Fruit fly (Drosophila melanogaster): ENCODE results near the gene CG3625.

CG3625 gene

dm6 chr2L:305198-305597 is 13.6 kb upstream of the CG3625 start:
- TF ChIP-seq tj (GFP tag; optimal IDR thresholded peaks at IDR 0.05) = peak; percentile 92
- no peak for TF ChIP-seq CG5204 (GFP tag; optimal IDR thresholded peaks at IDR 0.05)
- TF ChIP-seq Mnt (GFP tag; optimal IDR thresholded peaks at IDR 0.05) = no peak
- TF ChIP-seq ovo (GFP tag; optimal IDR thresholded peaks at IDR 0.05) = no peak
- no peak for TF ChIP-seq cic (GFP tag; optimal IDR thresholded peaks at IDR 0.05)

dm6 chr2L:303306-303962 is 11.8 kb upstream of the CG3625 start:
- TF ChIP-seq tj (GFP tag; optimal IDR thresholded peaks at IDR 0.05) (peak; percentile 66), kay (GFP tag; ENCODE audit: borderline replicate concordance) (peak; percentile 94), Hr96 (GFP tag; optimal IDR thresholded peaks at IDR 0.05) (no peak)

dm6 chr2L:300877-301706 is 9.5 kb upstream of the CG3625 start:
- TF ChIP-seq pad (GFP tag; optimal IDR thresholded peaks at IDR 0.05) = peak; percentile 55
- peak; percentile 64 for TF ChIP-seq cic (GFP tag; optimal IDR thresholded peaks at IDR 0.05)
- TF ChIP-seq toe (GFP tag; optimal IDR thresholded peaks at IDR 0.05) = no peak
- no peak for TF ChIP-seq CG11617 (GFP tag; optimal IDR thresholded peaks at IDR 0.05)
- TF ChIP-seq Crg-1 (GFP tag; optimal IDR thresholded peaks at IDR 0.05) = no peak
- TF ChIP-seq cnc (optimal IDR thresholded peaks at IDR 0.05) = no peak
- TF ChIP-seq CG5204 (GFP tag; optimal IDR thresholded peaks at IDR 0.05) = no peak

- TF ChIP-seq CG1620 (GFP tag; optimal IDR thresholded peaks at IDR 0.05) (no peak), Mnt (GFP tag; optimal IDR thresholded peaks at IDR 0.05) (no peak), cic (GFP tag; optimal IDR thresholded peaks at IDR 0.05) (no peak), CG7045 (GFP tag; optimal IDR thresholded peaks at IDR 0.05) (no peak), toe (GFP tag; optimal IDR thresholded peaks at IDR 0.05) (no peak), tj (GFP tag; optimal IDR thresholded peaks at IDR 0.05) (no peak), kay (GFP tag; ENCODE audit: borderline replicate concordance) (no peak), pad (GFP tag; optimal IDR thresholded peaks at IDR 0.05) (no peak), CG5204 (GFP tag; optimal IDR thresholded peaks at IDR 0.05) (no peak)
These were observed 8.4 kb upstream of the CG3625 start for dm6 chr2L:300006-300405.

dm6 chr2L:299038-299437 is 7.4 kb upstream of the CG3625 start:
- TF ChIP-seq bab1 (GFP tag; optimal IDR thresholded peaks at IDR 0.05) (no peak), cic (GFP tag; optimal IDR thresholded peaks at IDR 0.05) (no peak), Hr96 (GFP tag; optimal IDR thresholded peaks at IDR 0.05) (no peak), CG5204 (GFP tag; optimal IDR thresholded peaks at IDR 0.05) (no peak), cnc (optimal IDR thresholded peaks at IDR 0.05) (no peak), Mnt (GFP tag; optimal IDR thresholded peaks at IDR 0.05) (no peak), CG1620 (GFP tag; optimal IDR thresholded peaks at IDR 0.05) (no peak), CG7045 (GFP tag; optimal IDR thresholded peaks at IDR 0.05) (no peak), CG14711 (tag; optimal IDR thresholded peaks at IDR 0.05) (no peak)

- TF ChIP-seq CG12768 (GFP tag; optimal IDR thresholded peaks at IDR 0.05) (no peak), tj (GFP tag; optimal IDR thresholded peaks at IDR 0.05) (peak; percentile 16), CG11617 (GFP tag; optimal IDR thresholded peaks at IDR 0.05) (no peak), cic (GFP tag; optimal IDR thresholded peaks at IDR 0.05) (peak; percentile 32)
These were observed 6.7 kb upstream of the CG3625 start for dm6 chr2L:298285-298644.

- TF ChIP-seq Hr96 (GFP tag; optimal IDR thresholded peaks at IDR 0.05) (peak; percentile 97), CG33017 (tag; optimal IDR thresholded peaks at IDR 0.05) (peak; percentile 93), Clk (GFP tag; optimal IDR thresholded peaks at IDR 0.05) (peak; percentile 94), kay (GFP tag; ENCODE audit: borderline replicate concordance) (no peak), CG1620 (GFP tag; optimal IDR thresholded peaks at IDR 0.05) (peak; percentile 99), bab1 (GFP tag; optimal IDR thresholded peaks at IDR 0.05) (peak; percentile 86), CG14711 (tag; optimal IDR thresholded peaks at IDR 0.05) (peak; percentile 94), Crg-1 (GFP tag; optimal IDR thresholded peaks at IDR 0.05) (peak; percentile 99), CG11617 (GFP tag; optimal IDR thresholded peaks at IDR 0.05) (peak; percentile 96), pad (GFP tag; optimal IDR thresholded peaks at IDR 0.05) (peak; percentile 90), CG12768 (GFP tag; optimal IDR thresholded peaks at IDR 0.05) (peak; percentile 97), cic (GFP tag; optimal IDR thresholded peaks at IDR 0.05) (peak; percentile 63), CG5204 (GFP tag; optimal IDR thresholded peaks at IDR 0.05) (no peak), cnc (optimal IDR thresholded peaks at IDR 0.05) (no peak), tj (GFP tag; optimal IDR thresholded peaks at IDR 0.05) (peak; percentile 62), ovo (GFP tag; optimal IDR thresholded peaks at IDR 0.05) (peak; percentile 96), CG7045 (GFP tag; optimal IDR thresholded peaks at IDR 0.05) (peak; percentile 96), CG7101 (tag; optimal IDR thresholded peaks at IDR 0.05) (peak; percentile 94), Mnt (GFP tag; optimal IDR thresholded peaks at IDR 0.05) (peak; percentile 96), toe (GFP tag; optimal IDR thresholded peaks at IDR 0.05) (peak; percentile 96)
These were observed 6.1 kb upstream of the CG3625 start, which contains the start of gene Pi3K21B for dm6 chr2L:297480-298284. Pi3K21B (plus strand) TSS chr2L:297880.
